Fruit fly (Drosophila melanogaster) whole organism, embryonic: ENCODE measurements around the gene tHMG1.

Experiments used
- Adf1 ChIP-seq: fragments of 200-800 bp; sonication (Bioruptor generic); IDR thresholded peaks from 2 replicates; pipeline ENCODE4 v1.3.6; 2022; ENCODE audit warnings: missing biosample characterization, missing genetic modification characterization
- B-H2 ChIP-seq: fragments of 200-800 bp; sonication (Bioruptor generic); optimal IDR thresholded peaks from 2 replicates; lab custom pipeline; 2018; ENCODE audit warnings: missing biosample characterization, mild to moderate bottlenecking, missing genetic modification characterization
- Bdp1 ChIP-seq: fragments of 200-800 bp; sonication (Bioruptor generic); optimal IDR thresholded peaks from 3 replicates; lab custom pipeline; 2016; ENCODE audit warnings: missing biosample characterization, missing genetic modification characterization
- CG10543 ChIP-seq: fragments of 200-800 bp; sonication (Bioruptor generic); optimal IDR thresholded peaks from 3 replicates; lab custom pipeline; 2017; ENCODE audit warnings: missing biosample characterization, mild to moderate bottlenecking, missing genetic modification characterization, moderate library complexity
- CG10979 ChIP-seq: fragments of 200-800 bp; sonication (Bioruptor generic); optimal IDR thresholded peaks from 2 replicates; lab custom pipeline; 2018; ENCODE audit warnings: missing biosample characterization, mild to moderate bottlenecking, missing genetic modification characterization, moderate library complexity
- CG11247 ChIP-seq: fragments of 200-800 bp; sonication (Bioruptor generic); IDR thresholded peaks from 2 replicates; pipeline ENCODE4 v1.3.6; 2022; ENCODE audit warnings: missing biosample characterization, missing genetic modification characterization
- CG11695 ChIP-seq: fragments of 200-800 bp; sonication (Bioruptor generic); IDR thresholded peaks from 3 replicates; pipeline ENCODE4 v1.3.6; 2022; ENCODE audit warnings: missing biosample characterization, missing genetic modification characterization
- CG13894 ChIP-seq: fragments of 200-800 bp; sonication (Bioruptor generic); optimal IDR thresholded peaks from 3 replicates; lab custom pipeline; 2018; ENCODE audit warnings: missing biosample characterization, mild to moderate bottlenecking, missing genetic modification characterization, moderate library complexity
- CG14860 ChIP-seq: fragments of 200-800 bp; sonication (Bioruptor generic); IDR thresholded peaks from 3 replicates; pipeline ENCODE4 v1.3.6; 2022; ENCODE audit warnings: missing biosample characterization, missing genetic modification characterization; ENCODE audit not compliant: partially characterized antibody
- CG15269 ChIP-seq: fragments of 200-800 bp; sonication (Bioruptor generic); optimal IDR thresholded peaks from 2 replicates; lab custom pipeline; 2018; ENCODE audit warnings: missing biosample characterization, mild to moderate bottlenecking, missing genetic modification characterization, moderate library complexity
- CG15479 ChIP-seq: fragments of 200-800 bp; sonication (Bioruptor generic); optimal IDR thresholded peaks from 3 replicates; lab custom pipeline; 2019; ENCODE audit warnings: missing biosample characterization, mild to moderate bottlenecking, missing genetic modification characterization, moderate library complexity
- CG17568 ChIP-seq: fragments of 200-800 bp; sonication (Bioruptor generic); optimal IDR thresholded peaks from 2 replicates; lab custom pipeline; 2018; ENCODE audit warnings: missing biosample characterization, mild to moderate bottlenecking, missing genetic modification characterization, moderate library complexity
- CG18476 ChIP-seq: fragments of 200-800 bp; sonication (Bioruptor generic); optimal IDR thresholded peaks from 2 replicates; lab custom pipeline; 2016; ENCODE audit warnings: missing biosample characterization, mild to moderate bottlenecking, missing genetic modification characterization
- CG2120 ChIP-seq: fragments of 200-800 bp; sonication (Bioruptor generic); optimal IDR thresholded peaks from 3 replicates; lab custom pipeline; 2016; ENCODE audit warnings: missing biosample characterization, missing genetic modification characterization
- CG30403 ChIP-seq: fragments of 200-800 bp; sonication (Bioruptor generic); optimal IDR thresholded peaks from 3 replicates; lab custom pipeline; 2016; ENCODE audit warnings: missing biosample characterization, missing genetic modification characterization
- CG34376 ChIP-seq: fragments of 200-800 bp; sonication (Bioruptor generic); optimal IDR thresholded peaks from 2 replicates; lab custom pipeline; 2018; ENCODE audit warnings: missing biosample characterization, mild to moderate bottlenecking, missing genetic modification characterization
- CG7987 ChIP-seq: fragments of 200-800 bp; sonication (Bioruptor generic); optimal IDR thresholded peaks from 2 replicates; lab custom pipeline; 2018; ENCODE audit warnings: missing biosample characterization, mild to moderate bottlenecking, missing genetic modification characterization, moderate library complexity
- CG8290 ChIP-seq, 3 experiments: fragments of 200-800 bp; sonication (Bioruptor generic); optimal IDR thresholded peaks; 2 replicates each; lab custom pipeline; 2016 to 2019; ENCODE audit warnings: missing biosample characterization in 3 of 3, missing genetic modification characterization in 3 of 3, mild to moderate bottlenecking in 2 of 3, moderate library complexity in 1 of 3
- CG9932 ChIP-seq: fragments of 200-800 bp; sonication (Bioruptor generic); IDR thresholded peaks from 2 replicates; pipeline ENCODE4 v1.3.6; 2022; ENCODE audit warnings: missing biosample characterization, missing genetic modification characterization
- CTCF ChIP-seq: fragments of 200-800 bp; sonication (Bioruptor generic); optimal IDR thresholded peaks from 2 replicates; lab custom pipeline; 2017; ENCODE audit warnings: missing biosample characterization, mild to moderate bottlenecking, missing genetic modification characterization, moderate library complexity
- Deaf1 ChIP-seq: fragments of 200-800 bp; optimal IDR thresholded peaks from 3 replicates; lab custom pipeline; 2019; ENCODE audit warnings: missing biosample characterization, mild to moderate bottlenecking, missing genetic modification characterization, moderate library complexity
- Ets65A ChIP-seq: fragments of 200-800 bp; sonication (Bioruptor generic); peaks from one replicate; lab custom pipeline; 2016; ENCODE audit warnings: missing biosample characterization, missing genetic modification characterization
- GATAe ChIP-seq: fragments of 200-800 bp; sonication (Bioruptor generic); conservative IDR thresholded peaks from 2 replicates; pipeline ENCODE4 v1.3.6; 2022; ENCODE audit warnings: missing biosample characterization, missing genetic modification characterization
- Hey ChIP-seq: fragments of 200-800 bp; sonication (Bioruptor generic); optimal IDR thresholded peaks from 3 replicates; lab custom pipeline; 2018; ENCODE audit warnings: missing biosample characterization, mild to moderate bottlenecking, missing genetic modification characterization
- Med ChIP-seq: fragments of 200-800 bp; sonication (Bioruptor generic); peaks from one replicate; lab custom pipeline; 2016; ENCODE audit warnings: missing biosample characterization, missing genetic modification characterization, mild to moderate bottlenecking, inconsistent platforms, moderate library complexity
- NFAT ChIP-seq: fragments of 200-800 bp; sonication (Bioruptor generic); IDR thresholded peaks from 2 replicates; pipeline ENCODE4 v1.3.6; 2022; ENCODE audit warnings: missing biosample characterization, missing genetic modification characterization
- Vsx1 ChIP-seq: fragments of 200-800 bp; sonication (Bioruptor generic); optimal IDR thresholded peaks from 2 replicates; lab custom pipeline; 2017; ENCODE audit warnings: missing biosample characterization, mild to moderate bottlenecking, missing genetic modification characterization, missing genetic modification reagents
- chinmo ChIP-seq: fragments of 200-800 bp; sonication (Bioruptor generic); IDR thresholded peaks from 4 replicates; pipeline ENCODE4 v1.3.6; 2022; ENCODE audit warnings: missing biosample characterization, missing genetic modification characterization; ENCODE audit not compliant: partially characterized antibody
- chm ChIP-seq: fragments of 200-800 bp; sonication (Bioruptor generic); IDR thresholded peaks from 2 replicates; pipeline ENCODE4 v1.3.6; 2022; ENCODE audit warnings: missing biosample characterization, missing genetic modification characterization
- ci ChIP-seq: fragments of 200-800 bp; sonication (Bioruptor generic); IDR thresholded peaks from 3 replicates; pipeline ENCODE4 v1.3.6; 2022; ENCODE audit warnings: missing biosample characterization, missing genetic modification characterization
- corto ChIP-seq: fragments of 200-800 bp; sonication (Bioruptor generic); optimal IDR thresholded peaks from 2 replicates; lab custom pipeline; 2016; ENCODE audit warnings: missing biosample characterization, mild to moderate bottlenecking, missing genetic modification characterization, moderate library complexity
- exex ChIP-seq: fragments of 200-800 bp; sonication (Bioruptor generic); optimal IDR thresholded peaks from 4 replicates; lab custom pipeline; 2018; ENCODE audit warnings: missing biosample characterization, mild to moderate bottlenecking, missing genetic modification characterization, moderate library complexity
- gfzf ChIP-seq: fragments of 200-800 bp; sonication (Bioruptor generic); optimal IDR thresholded peaks from 2 replicates; lab custom pipeline; 2016; ENCODE audit warnings: missing biosample characterization, mild to moderate bottlenecking, missing genetic modification characterization, moderate library complexity
- gsb ChIP-seq: fragments of 200-800 bp; sonication (Bioruptor generic); IDR thresholded peaks from 2 replicates; pipeline ENCODE4 v1.3.6; 2022; ENCODE audit warnings: missing biosample characterization, missing genetic modification characterization
- h ChIP-seq: fragments of >200 bp; optimal IDR thresholded peaks from 2 replicates; lab custom pipeline; 2017
- hbn ChIP-seq: fragments of 200-800 bp; sonication (Bioruptor generic); IDR thresholded peaks from 2 replicates; pipeline ENCODE4 v1.3.6; 2022; ENCODE audit warnings: missing biosample characterization, missing genetic modification characterization; ENCODE audit not compliant: partially characterized antibody
- hkb ChIP-seq, 2 experiments: fragments of 200-800 bp in 1 of 2; fragments of >200 bp in 1 of 2; sonication (Bioruptor generic) in 1 of 2; IDR thresholded peaks in 1 of 2; optimal IDR thresholded peaks in 1 of 2; 2 replicates each; pipeline versions ENCODE4 v1.3.6 to Lab custom; 2017 to 2022; ENCODE audit warnings: missing biosample characterization in 1 of 2, missing genetic modification characterization in 1 of 2
- jing ChIP-seq: fragments of 200-800 bp; sonication (Bioruptor generic); optimal IDR thresholded peaks from 2 replicates; lab custom pipeline; 2018; ENCODE audit warnings: missing biosample characterization, mild to moderate bottlenecking, missing genetic modification characterization
- lab ChIP-seq: fragments of 200-800 bp; sonication (Bioruptor generic); optimal IDR thresholded peaks from 3 replicates; lab custom pipeline; 2017; ENCODE audit warnings: missing biosample characterization, missing genetic modification characterization, mild to moderate bottlenecking, moderate library complexity, missing genetic modification reagents
- mam ChIP-seq: fragments of 200-800 bp; sonication (Bioruptor generic); optimal IDR thresholded peaks from 3 replicates; lab custom pipeline; 2016; ENCODE audit warnings: missing biosample characterization, missing genetic modification characterization
- rib ChIP-seq: fragments of 200-800 bp; sonication (Bioruptor generic); IDR thresholded peaks from 2 replicates; pipeline ENCODE4 v1.3.6; 2022; ENCODE audit warnings: missing biosample characterization, missing genetic modification characterization
- sd ChIP-seq: fragments of 200-800 bp; sonication (Bioruptor generic); optimal IDR thresholded peaks from 3 replicates; lab custom pipeline; 2018; ENCODE audit warnings: missing biosample characterization, mild to moderate bottlenecking, missing genetic modification characterization, moderate library complexity
- slbo ChIP-seq: fragments of 200-800 bp; sonication (Bioruptor generic); IDR thresholded peaks from 2 replicates; pipeline ENCODE4 v1.3.6; 2022; ENCODE audit warnings: missing biosample characterization, missing genetic modification characterization
- slou ChIP-seq: fragments of 200-800 bp; sonication (Bioruptor generic); optimal IDR thresholded peaks from 3 replicates; lab custom pipeline; 2016; ENCODE audit warnings: missing biosample characterization, missing genetic modification characterization
- sob ChIP-seq: fragments of 200-800 bp; sonication (Bioruptor generic); IDR thresholded peaks from 2 replicates; pipeline ENCODE4 v1.3.6; 2022; ENCODE audit warnings: missing biosample characterization, missing genetic modification characterization
- sug ChIP-seq: fragments of 200-800 bp; optimal IDR thresholded peaks from 2 replicates; lab custom pipeline; 2019; ENCODE audit warnings: missing biosample characterization, mild to moderate bottlenecking, missing genetic modification characterization, moderate library complexity
- zen2 ChIP-seq: fragments of 200-800 bp; sonication (Bioruptor generic); IDR thresholded peaks from 3 replicates; pipeline ENCODE4 v1.3.6; 2022; ENCODE audit warnings: missing biosample characterization, missing genetic modification characterization; ENCODE audit not compliant: partially characterized antibody

tHMG1 gene

DNA sequence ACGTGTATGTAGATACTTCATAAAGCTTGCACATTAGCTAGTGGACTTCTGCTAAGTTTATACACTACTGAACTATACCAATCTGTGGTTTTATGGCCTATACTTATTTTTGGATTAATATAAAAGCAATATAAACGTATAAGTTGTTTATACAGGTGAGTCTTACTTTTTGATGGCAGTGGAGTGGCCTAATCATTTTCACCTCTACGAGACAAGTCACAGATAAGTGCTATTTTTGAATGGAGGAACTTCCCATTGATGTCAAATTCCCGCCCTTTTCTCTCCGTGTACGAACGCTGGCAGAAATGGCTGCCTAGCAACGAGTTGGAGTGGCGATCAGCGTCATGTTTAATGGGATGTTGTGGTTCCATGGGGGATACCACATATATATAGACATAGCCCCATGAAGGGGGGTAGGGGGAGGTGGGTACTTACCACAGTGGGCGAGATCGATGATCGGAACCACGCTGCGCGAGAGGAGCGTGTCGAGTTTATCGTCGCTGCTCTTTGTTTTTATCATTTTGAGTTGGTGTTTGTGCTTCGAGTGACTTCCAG, 34.8 kb downstream of the tHMG1 start (continued):
- no peak for TF ChIP-seq CG8290 (GFP tag; optimal IDR thresholded peaks at IDR 0.05; lab: Kevin White, UChicago)
- TF ChIP-seq CG8290 (tag; optimal IDR thresholded peaks at IDR 0.05; lab: Kevin White, UChicago) = peak in 1 of 2 experiments; percentile 42
- TF ChIP-seq hkb (optimal IDR thresholded peaks at IDR 0.05; lab: Kevin White, UChicago) = no peak
- TF ChIP-seq hkb (GFP tag; IDR thresholded peaks at IDR 0.05; lab: Robert Waterston, UW) = 0 out of 2 replicates have a peak, but pooled peaks have one; percentile 21
- TF ChIP-seq mam (GFP tag; lab: Kevin White, UChicago) = peak; percentile 41
- TF ChIP-seq CG30403 (GFP tag; lab: Kevin White, UChicago) = peak; percentile 37
- TF ChIP-seq CG17568 (GFP tag; lab: Kevin White, UChicago) = no peak
- TF ChIP-seq slou (GFP tag; lab: Kevin White, UChicago) = peak; percentile 2
- TF ChIP-seq CG15269 = peak; percentile 29
- no peak for TF ChIP-seq gsb (GFP tag; lab: Robert Waterston, UW)
- peak; percentile 31 for TF ChIP-seq CG10979 (tag; lab: Kevin White, UChicago)
- TF ChIP-seq, all 482 proteins: peak for 127

DNA sequence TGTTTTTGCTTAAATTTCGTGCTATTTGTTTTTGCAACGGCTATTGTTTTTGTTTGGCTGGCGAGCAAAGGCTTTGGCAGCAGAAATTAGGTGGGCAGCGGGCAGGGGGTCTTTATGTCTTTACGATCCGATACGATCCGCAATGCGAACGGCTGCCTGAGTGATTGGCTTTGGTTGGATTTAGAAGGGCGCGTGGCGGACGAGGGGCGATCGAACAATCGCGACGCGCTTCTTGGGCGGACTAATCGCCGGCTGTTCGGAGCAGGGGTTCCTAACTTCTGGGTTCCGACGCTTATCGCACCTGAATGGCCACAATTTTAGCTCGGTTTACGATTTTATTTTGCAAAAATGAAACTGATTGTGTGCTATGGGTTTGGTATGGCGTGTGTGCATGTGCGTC, 35.6 kb downstream of the tHMG1 start:
- peak; percentile 12 for TF ChIP-seq CG13894 (tag; lab: Kevin White, UChicago)
- TF ChIP-seq chinmo (GFP tag; lab: Robert Waterston, UW) = 0 out of 4 replicates have a peak, but pooled peaks have one; percentile 33
- TF ChIP-seq jing (GFP tag; lab: Kevin White, UChicago) = no peak
- 0 out of 3 replicates have a peak, but pooled peaks have one; percentile 5 for TF ChIP-seq ci (GFP tag; lab: Robert Waterston, UW)
- peak; percentile 34; the same call in 1 of the 2 replicates for TF ChIP-seq CG11247 (GFP tag; lab: Robert Waterston, UW)
- TF ChIP-seq Hey (tag; lab: Kevin White, UChicago) = peak; percentile 82
- TF ChIP-seq hkb (optimal IDR thresholded peaks at IDR 0.05; lab: Kevin White, UChicago) = peak; percentile 13
- TF ChIP-seq hkb (GFP tag; IDR thresholded peaks at IDR 0.05; lab: Robert Waterston, UW) = no peak
- TF ChIP-seq GATAe = peak; percentile 28; the same call in 1 of the 2 replicates
- TF ChIP-seq NFAT (GFP tag; lab: Robert Waterston, UW) = 0 out of 2 replicates have a peak, but pooled peaks have one; percentile 7
- TF ChIP-seq gfzf (GFP tag; lab: Kevin White, UChicago) = no peak
- TF ChIP-seq hbn (GFP tag; lab: Robert Waterston, UW) = no peak
- TF ChIP-seq slbo (GFP tag; lab: Robert Waterston, UW) = peak; percentile 31; the same call in 1 of the 2 replicates
- 0 out of 2 replicates have a peak, but pooled peaks have one; percentile 16 for TF ChIP-seq sob (GFP tag; lab: Robert Waterston, UW)
- no peak for TF ChIP-seq CG7987 (GFP tag; lab: Kevin White, UChicago)
- TF ChIP-seq corto = peak; percentile 12
- peak; percentile 1 for TF ChIP-seq lab (GFP tag; lab: Kevin White, UChicago)
- TF ChIP-seq Bdp1 (GFP tag; lab: Kevin White, UChicago) = no peak
- peak; percentile 2 for TF ChIP-seq CG2120 (GFP tag; lab: Kevin White, UChicago)
- TF ChIP-seq Adf1 = peak; percentile 11; the same call in 1 of the 2 replicates
- peak; percentile 79 for TF ChIP-seq exex (tag; lab: Kevin White, UChicago)
- no peak for TF ChIP-seq CG15479 (GFP tag; lab: Kevin White, UChicago)
- peak; percentile 62; the same call in 1 of the 2 replicates for TF ChIP-seq rib (GFP tag; lab: Robert Waterston, UW)
- TF ChIP-seq sd (tag; lab: Kevin White, UChicago) = peak; percentile 81
- TF ChIP-seq zen2 = peak; percentile 27; the same call in 2 of the 3 replicates
- TF ChIP-seq CG14860 = no peak
- peak; percentile 85 for TF ChIP-seq CG10543 (GFP tag; lab: Kevin White, UChicago)
- peak; percentile 58 for TF ChIP-seq Deaf1 (tag; lab: Kevin White, UChicago)
- peak; percentile 59 for TF ChIP-seq CG34376 (GFP tag; lab: Kevin White, UChicago)
- peak; percentile 18; the same call in 1 of the 2 replicates for TF ChIP-seq CG9932 (GFP tag; lab: Robert Waterston, UW)
- TF ChIP-seq Vsx1 (GFP tag; lab: Kevin White, UChicago) = peak; percentile 38
- TF ChIP-seq Ets65A (GFP tag; lab: Kevin White, UChicago) = peak; percentile 36
- peak; percentile 42 for TF ChIP-seq B-H2
- peak; percentile 73 for TF ChIP-seq Med (GFP tag; lab: Kevin White, UChicago)
- TF ChIP-seq chm (GFP tag; lab: Robert Waterston, UW) = no peak
- no peak; the same call in 2 of the 3 replicates for TF ChIP-seq CG11695
- TF ChIP-seq h = no peak
- peak; percentile 83 for TF ChIP-seq CG18476 (GFP tag; lab: Kevin White, UChicago)
- TF ChIP-seq sug = peak; percentile 87
- no peak for TF ChIP-seq CTCF (GFP tag; lab: Kevin White, UChicago)
